Worm (Caenorhabditis elegans): ENCODE data around the gene B0035.13.

B0035.13 gene

DNA sequence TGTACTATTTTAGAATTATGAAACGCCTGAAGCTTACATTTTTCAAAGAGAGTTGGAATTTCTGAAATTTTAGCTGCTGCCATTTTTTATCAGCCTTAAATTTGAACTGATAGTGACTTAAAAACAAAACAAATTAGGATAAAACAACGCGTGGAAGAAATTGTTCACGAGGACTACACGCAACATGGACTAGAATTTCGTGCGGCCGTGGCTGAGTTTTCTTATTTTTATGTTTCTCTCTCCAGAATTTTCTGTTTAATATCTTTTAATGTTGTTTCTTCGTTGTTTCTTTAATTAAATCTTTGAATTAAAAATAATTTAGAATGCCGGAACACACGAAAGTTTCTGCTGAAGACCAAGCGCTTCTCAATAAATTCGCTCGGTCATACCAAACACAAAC, 8.4 kb upstream of the B0035.13 start, which contains the start of the genes B0035.3, B0035.22 and pfd-4 (continued):
- TF ChIP-seq akir-1 (GFP tag; optimal IDR thresholded peaks at IDR 0.05) (no peak), K12H6.12 (tag; optimal IDR thresholded peaks at IDR 0.05) (no peak), xnd-1 (tag; optimal IDR thresholded peaks at IDR 0.05) (no peak), dox-1 (GFP tag; IDR thresholded peaks at IDR 0.05) (peak; percentile 45), lsl-1 (GFP tag; optimal IDR thresholded peaks at IDR 0.05) (no peak)

ce11 chrIV:11313880-11314279, 7.4 kb upstream of the B0035.13 start, which contains the start of gene dnj-2:
Gene dnj-2, minus strand, starts transcription at chrIV:11313980.
- TF ChIP-seq him-1 (tag; optimal IDR thresholded peaks at IDR 0.05) = no peak
- TF ChIP-seq dox-1 (GFP tag; IDR thresholded peaks at IDR 0.05) = no peak
- no peak for TF ChIP-seq F57C9.4 (tag; optimal IDR thresholded peaks at IDR 0.05)
- no peak for TF ChIP-seq xnd-1 (tag; optimal IDR thresholded peaks at IDR 0.05)
- no peak for TF ChIP-seq fkh-3 (tag; optimal IDR thresholded peaks at IDR 0.05)

DNA sequence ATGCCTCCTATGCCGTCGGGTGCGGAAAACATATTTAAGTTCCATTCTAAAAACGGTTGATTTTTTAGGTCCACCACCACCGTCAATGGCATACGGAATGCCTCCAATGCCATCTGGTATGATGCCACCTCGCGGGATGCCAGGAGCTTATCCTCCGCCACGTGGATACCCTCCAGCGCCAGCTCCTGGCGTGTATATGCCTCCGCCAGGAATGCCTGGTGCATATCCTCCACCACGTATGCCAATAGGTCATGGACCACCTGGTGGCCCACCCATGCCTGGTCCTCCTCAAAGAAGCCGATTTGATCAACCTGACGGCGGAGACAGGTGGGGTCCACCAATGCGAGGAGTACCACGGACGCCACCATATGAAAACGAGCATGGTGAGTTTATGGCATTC, 5.0 kb upstream of the B0035.13 start:
- TF ChIP-seq madf-10 (tag; optimal IDR thresholded peaks at IDR 0.05) (no peak), lsl-1 (GFP tag; optimal IDR thresholded peaks at IDR 0.05) (no peak), ztf-28 (GFP tag; IDR thresholded peaks at IDR 0.05) (0 out of 2 replicates have a peak, but pooled peaks have one; percentile 53), lin-26 (GFP tag; IDR thresholded peaks at IDR 0.05) (peak; percentile 18; the same call in 1 of the 2 replicates), dox-1 (GFP tag; IDR thresholded peaks at IDR 0.05) (no peak), die-1 (tag; optimal IDR thresholded peaks at IDR 0.05) (no peak), zfh-2 (GFP tag; conservative IDR thresholded peaks at IDR 0.05) (peak; percentile 71)

DNA sequence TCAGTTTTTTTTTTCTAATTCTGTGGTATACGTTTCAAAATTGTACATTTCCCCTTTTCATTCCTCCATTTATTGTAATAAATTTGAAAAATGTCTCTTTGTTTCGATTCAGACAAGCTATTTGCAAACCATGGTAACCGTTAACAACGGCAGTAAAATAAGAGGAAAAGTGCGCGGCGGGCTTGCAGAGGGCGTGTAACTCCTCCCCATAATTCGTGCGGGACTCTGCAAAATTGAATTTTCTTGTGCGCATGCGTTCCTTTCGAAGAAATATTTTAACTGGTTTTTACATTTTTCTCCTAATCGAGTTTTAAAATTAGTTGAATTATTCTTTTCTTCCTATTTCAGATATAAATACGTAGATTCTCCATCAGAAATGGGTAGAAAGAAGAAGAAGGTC, 4.1 kb upstream of the B0035.13 start, which contains the start of gene znf-207:
znf-207 (plus strand) TSS at position 349 of the 400 bp plus-strand sequence.
- no peak for TF ChIP-seq pha-4 (tag; optimal IDR thresholded peaks at IDR 0.05)
- TF ChIP-seq hlh-26 (GFP tag; conservative IDR thresholded peaks at IDR 0.05) = no peak
- TF ChIP-seq lir-1 (GFP tag; conservative IDR thresholded peaks at IDR 0.05) = no peak
- peak in 1 of 3 experiments; percentile 25 for TF ChIP-seq lin-35 (GFP tag; optimal IDR thresholded peaks at IDR 0.05)
- no peak for TF ChIP-seq F22D6.2 (tag; optimal IDR thresholded peaks at IDR 0.05)
- peak; percentile 49 for TF ChIP-seq F23B12.7 (tag; optimal IDR thresholded peaks at IDR 0.05; ENCODE audit: insufficient read depth)
- no peak for TF ChIP-seq ztf-22 (GFP tag; optimal IDR thresholded peaks at IDR 0.05)
- TF ChIP-seq unc-130 (GFP tag; optimal IDR thresholded peaks at IDR 0.05) = no peak
- no peak for TF ChIP-seq lin-40 (tag; optimal IDR thresholded peaks at IDR 0.05)
- no peak for TF ChIP-seq F55B11.4 (tag; optimal IDR thresholded peaks at IDR 0.05; ENCODE audit: borderline replicate concordance, insufficient read depth)
- TF ChIP-seq B0035.1 (tag; optimal IDR thresholded peaks at IDR 0.05) = no peak
- no peak for TF ChIP-seq athp-1 (tag; optimal IDR thresholded peaks at IDR 0.05)
- TF ChIP-seq hrde-1 (tag; optimal IDR thresholded peaks at IDR 0.05; ENCODE audit: borderline replicate concordance) = no peak
- TF ChIP-seq mel-28 (tag; optimal IDR thresholded peaks at IDR 0.05; ENCODE audit: borderline replicate concordance) = no peak
- TF ChIP-seq dpff-1 (tag; optimal IDR thresholded peaks at IDR 0.05) = no peak
- TF ChIP-seq rcor-1 (GFP tag; IDR thresholded peaks at IDR 0.05) = no peak
- TF ChIP-seq F39B2.1 (GFP tag; IDR thresholded peaks at IDR 0.05) = no peak
- TF ChIP-seq K12H6.12 (tag; optimal IDR thresholded peaks at IDR 0.05) = no peak
- no peak for TF ChIP-seq Y53F4B.3 (GFP tag; IDR thresholded peaks at IDR 0.05)
- peak; percentile 6 for TF ChIP-seq nhr-80 (tag; optimal IDR thresholded peaks at IDR 0.05)
- peak; percentile 49 for TF ChIP-seq attf-5 (GFP tag; optimal IDR thresholded peaks at IDR 0.05)
- TF ChIP-seq ets-4 (GFP tag; optimal IDR thresholded peaks at IDR 0.05) = no peak
- no peak for TF ChIP-seq sdz-38 (tag; optimal IDR thresholded peaks at IDR 0.05)
- 0 out of 2 replicates have a peak, but pooled peaks have one; percentile 21 for TF ChIP-seq mcd-1 (GFP tag; IDR thresholded peaks at IDR 0.05)
- TF ChIP-seq tbx-9 (tag; optimal IDR thresholded peaks at IDR 0.05; ENCODE audit: borderline replicate concordance) = no peak
- no peak for TF ChIP-seq Y56A3A.18 (GFP tag; IDR thresholded peaks at IDR 0.05)
- TF ChIP-seq ceh-100 (GFP tag; IDR thresholded peaks at IDR 0.05) = peak; percentile 43
- TF ChIP-seq egrh-3 (GFP tag; IDR thresholded peaks at IDR 0.05) = no peak
- no peak for TF ChIP-seq efl-1 (GFP tag; optimal IDR thresholded peaks at IDR 0.05)
- TF ChIP-seq unc-62 (GFP tag; optimal IDR thresholded peaks at IDR 0.05) = no peak
- no peak for TF ChIP-seq ceh-58 (GFP tag; IDR thresholded peaks at IDR 0.05)
- no peak for TF ChIP-seq nhr-179 (tag; optimal IDR thresholded peaks at IDR 0.05)
